Worm (Caenorhabditis elegans) whole organism, L4/young adult: ENCODE measurements around the gene fbxa-31.

ENCODE experiments used
- dao-5 ChIP-seq: sonication (generic microtip); optimal IDR thresholded peaks from 2 replicates; lab custom pipeline; 2016; ENCODE audit warnings: missing genotype, missing genetic modification characterization, moderate library complexity, missing compliant biosample characterization
- him-1 ChIP-seq: sonication (generic microtip); optimal IDR thresholded peaks from 2 replicates; lab custom pipeline; 2016; ENCODE audit warnings: missing genotype, missing genetic modification reagents, missing genetic modification characterization, missing compliant biosample characterization

DNA sequence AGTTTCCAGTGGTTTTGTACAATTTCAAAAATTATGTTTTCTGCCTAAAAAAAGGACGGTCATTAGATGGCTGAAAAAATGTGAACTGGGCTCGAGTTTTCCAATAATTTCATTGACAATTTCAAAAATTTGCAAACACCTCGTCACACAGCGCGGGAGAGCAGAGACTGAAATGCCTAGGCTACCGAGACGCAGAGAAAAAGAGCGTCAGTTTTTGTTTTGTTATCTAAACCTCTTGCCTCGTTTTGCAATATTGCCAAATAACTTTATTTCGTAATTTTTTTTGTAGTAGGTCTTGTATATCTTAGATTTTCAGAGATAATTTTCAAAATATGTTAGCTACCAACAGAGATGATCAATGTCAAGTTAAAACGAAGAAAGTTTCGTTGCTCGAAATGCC is 28.0 kb downstream of the fbxa-31 start, which contains the start of gene fbxa-63:
- TF ChIP-seq him-1 (tag; lab: Kevin White, UChicago) (no peak), dao-5 (tag; lab: Kevin White, UChicago) (no peak)
